Worm (Caenorhabditis elegans) whole organism, mixed stage, embryonic: ENCODE results near the gene lag-2.

Experiments
- M03D4.4 ChIP-seq: sonication (generic microtip); optimal IDR thresholded peaks from 2 replicates; lab custom pipeline; 2017; ENCODE audit warnings: mild to moderate bottlenecking, missing genetic modification characterization, missing compliant biosample characterization
- bed-3 ChIP-seq: fragments of 200-800 bp; sonication (Bioruptor generic); optimal IDR thresholded peaks from 3 replicates; lab custom pipeline; 2018; ENCODE audit warnings: mild to moderate bottlenecking, missing genetic modification characterization, moderate library complexity, missing compliant biosample characterization
- blmp-1 ChIP-seq: fragments of 150-350 bp; optimal IDR thresholded peaks from 2 replicates; lab custom pipeline; 2014; ENCODE audit warnings: missing biosample characterization, missing genetic modification characterization
- ceh-39 ChIP-seq: fragments of 150-350 bp; optimal IDR thresholded peaks from 2 replicates; lab custom pipeline; 2014; ENCODE audit warnings: missing biosample characterization, missing genetic modification characterization
- ceh-43 ChIP-seq: fragments of 200-800 bp; sonication (Bioruptor generic); optimal IDR thresholded peaks from 2 replicates; lab custom pipeline; 2018; ENCODE audit warnings: mild to moderate bottlenecking, missing genetic modification characterization, moderate library complexity, missing compliant biosample characterization
- ceh-83 ChIP-seq: fragments of 200-800 bp; sonication (Bioruptor generic); optimal IDR thresholded peaks from 2 replicates; lab custom pipeline; 2018; ENCODE audit warnings: mild to moderate bottlenecking, missing genetic modification characterization, missing compliant biosample characterization
- ces-1 ChIP-seq: fragments of 150-350 bp; optimal IDR thresholded peaks from 2 replicates; lab custom pipeline; 2014; ENCODE audit warnings: missing biosample characterization, missing genetic modification reagents, missing genetic modification characterization
- cnd-1 ChIP-seq: fragments of 200-800 bp; sonication (Bioruptor generic); optimal IDR thresholded peaks from 2 replicates; lab custom pipeline; 2018; ENCODE audit warnings: mild to moderate bottlenecking, missing genetic modification characterization, missing compliant biosample characterization
- drap-1 ChIP-seq: fragments of 200-800 bp; sonication (Bioruptor generic); optimal IDR thresholded peaks from 3 replicates; lab custom pipeline; 2018; ENCODE audit warnings: mild to moderate bottlenecking, missing genetic modification characterization, missing compliant biosample characterization
- elt-1 ChIP-seq: sonication (generic microtip); optimal IDR thresholded peaks from 2 replicates; lab custom pipeline; 2017; ENCODE audit warnings: missing genetic modification characterization, mild to moderate bottlenecking, missing compliant biosample characterization, antibody characterized with exemption, moderate library complexity, borderline replicate concordance; ENCODE audit not compliant: insufficient read depth
- elt-3 ChIP-seq: fragments of 150-350 bp; optimal IDR thresholded peaks from 2 replicates; lab custom pipeline; 2014; ENCODE audit warnings: missing biosample characterization, missing genetic modification characterization
- flh-1 ChIP-seq: fragments of 200-800 bp; sonication (Bioruptor generic); optimal IDR thresholded peaks from 2 replicates; lab custom pipeline; 2018; ENCODE audit warnings: mild to moderate bottlenecking, missing genetic modification characterization, moderate library complexity, missing compliant biosample characterization
- hlh-1 ChIP-seq: fragments of 150-350 bp; optimal IDR thresholded peaks from 2 replicates; lab custom pipeline; 2014; ENCODE audit warnings: missing biosample characterization, missing genetic modification reagents, missing genetic modification characterization
- lin-32 ChIP-seq: fragments of 200-800 bp; sonication (Bioruptor generic); optimal IDR thresholded peaks from 2 replicates; lab custom pipeline; 2018; ENCODE audit warnings: mild to moderate bottlenecking, missing genetic modification characterization, missing compliant biosample characterization
- lsy-2 ChIP-seq: fragments of 150-350 bp; optimal IDR thresholded peaks from 2 replicates; lab custom pipeline; 2014; ENCODE audit warnings: missing biosample characterization, missing genetic modification characterization
- mab-5 ChIP-seq: fragments of 150-350 bp; optimal IDR thresholded peaks from 2 replicates; lab custom pipeline; 2014; ENCODE audit warnings: missing biosample characterization, missing genetic modification characterization
- mep-1 ChIP-seq: fragments of 150-350 bp; optimal IDR thresholded peaks from 2 replicates; lab custom pipeline; 2017; ENCODE audit warnings: missing biosample characterization, missing genetic modification reagents, missing genetic modification characterization, inconsistent platforms
- mls-2 ChIP-seq: sonication (generic microtip); optimal IDR thresholded peaks from 2 replicates; lab custom pipeline; 2016; ENCODE audit warnings: mild to moderate bottlenecking, missing genetic modification characterization, moderate library complexity, missing compliant biosample characterization
- nhr-12 ChIP-seq: fragments of 150-350 bp; optimal IDR thresholded peaks from 2 replicates; lab custom pipeline; 2014; ENCODE audit warnings: missing biosample characterization, missing genetic modification characterization
- nhr-2 ChIP-seq: fragments of 150-350 bp; optimal IDR thresholded peaks from 2 replicates; lab custom pipeline; 2014; ENCODE audit warnings: missing biosample characterization, missing genetic modification characterization
- nhr-237 ChIP-seq: fragments of 150-350 bp; optimal IDR thresholded peaks from 2 replicates; lab custom pipeline; 2014; ENCODE audit warnings: missing biosample characterization, missing genetic modification characterization
- nhr-28 ChIP-seq: fragments of 150-350 bp; optimal IDR thresholded peaks from 2 replicates; lab custom pipeline; 2014; ENCODE audit warnings: missing biosample characterization, missing genetic modification characterization
- nhr-76 ChIP-seq: sonication (generic microtip); optimal IDR thresholded peaks from 2 replicates; lab custom pipeline; 2017; ENCODE audit warnings: missing biosample characterization, missing genetic modification characterization
- pha-4 ChIP-seq: fragments of 150-350 bp; optimal IDR thresholded peaks from 2 replicates; lab custom pipeline; 2018; ENCODE audit warnings: missing biosample characterization, missing genetic modification reagents, missing genetic modification characterization
- sem-2 ChIP-seq: fragments of 200-800 bp; sonication (Bioruptor generic); optimal IDR thresholded peaks from 2 replicates; lab custom pipeline; 2018; ENCODE audit warnings: mild to moderate bottlenecking, missing genetic modification characterization, missing compliant biosample characterization
- snpc-4 ChIP-seq: fragments of 150-350 bp; optimal IDR thresholded peaks from 2 replicates; lab custom pipeline; 2014; ENCODE audit warnings: missing biosample characterization, missing genetic modification characterization
- sptf-1 ChIP-seq: sonication (generic microtip); optimal IDR thresholded peaks from 2 replicates; lab custom pipeline; 2017; ENCODE audit warnings: mild to moderate bottlenecking, missing genetic modification characterization, moderate library complexity, missing compliant biosample characterization
- unc-39 ChIP-seq: fragments of 150-350 bp; optimal IDR thresholded peaks from 2 replicates; lab custom pipeline; 2014; ENCODE audit warnings: missing biosample characterization, missing genetic modification characterization
- unc-62 ChIP-seq: fragments of 150-350 bp; optimal IDR thresholded peaks from 2 replicates; lab custom pipeline; 2014; ENCODE audit warnings: missing biosample characterization, missing genetic modification reagents, missing genetic modification characterization
- zip-8 ChIP-seq: fragments of 150-350 bp; optimal IDR thresholded peaks from 2 replicates; lab custom pipeline; 2014; ENCODE audit warnings: missing biosample characterization, missing genetic modification characterization
- ztf-11 ChIP-seq: fragments of 150-350 bp; optimal IDR thresholded peaks from 2 replicates; lab custom pipeline; 2014; ENCODE audit warnings: missing biosample characterization, missing genetic modification characterization

The lag-2 gene

ce11 chrV:3210147-3210546 is 22.0 kb downstream of the lag-2 start, which contains the start of gene apx-1:
Gene apx-1, plus strand, starts transcription at chrV:3210196.
- no peak for TF ChIP-seq elt-3
- TF ChIP-seq ces-1 (GFP tag; lab: Kevin White, UChicago) = no peak
- no peak for TF ChIP-seq ceh-83
- TF ChIP-seq elt-1 = no peak
- TF ChIP-seq lsy-2 (tag; lab: Kevin White, UChicago) = no peak

ce11 chrV:3218604-3219003 is 30.5 kb downstream of the lag-2 start:
- no peak for TF ChIP-seq mls-2 (tag; lab: Kevin White, UChicago)
- TF ChIP-seq bed-3 (GFP tag; lab: Kevin White, UChicago) = no peak

ce11 chrV:3227373-3227772 is 39.2 kb downstream of the lag-2 start, which contains the start of gene K08D9.2:
Gene K08D9.2, plus strand, starts transcription at chrV:3227673.
- TF ChIP-seq drap-1 (GFP tag; lab: Kevin White, UChicago) (no peak), cnd-1 (tag; lab: Kevin White, UChicago) (no peak), mls-2 (tag; lab: Kevin White, UChicago) (no peak), lsy-2 (tag; lab: Kevin White, UChicago) (no peak), blmp-1 (no peak), ceh-39 (tag; lab: Kevin White, UChicago) (no peak), hlh-1 (tag; lab: Kevin White, UChicago) (no peak), sem-2 (GFP tag; lab: Kevin White, UChicago) (no peak), ceh-83 (no peak), nhr-2 (no peak), zip-8 (tag; lab: Kevin White, UChicago) (no peak), ztf-11 (tag; lab: Kevin White, UChicago) (no peak), nhr-12 (tag; lab: Kevin White, UChicago) (no peak), lin-32 (GFP tag; lab: Kevin White, UChicago) (no peak), flh-1 (GFP tag; lab: Kevin White, UChicago) (no peak), unc-62 (GFP tag; lab: Kevin White, UChicago) (no peak), elt-3 (no peak)

ce11 chrV:3230150-3230549 is 42.0 kb downstream of the lag-2 start:
- TF ChIP-seq snpc-4 (tag; lab: Kevin White, UChicago) = no peak
- TF ChIP-seq pha-4 (tag; lab: Kevin White, UChicago) = no peak
- no peak for TF ChIP-seq ceh-43
- no peak for TF ChIP-seq mab-5 (tag; lab: Kevin White, UChicago)
- no peak for TF ChIP-seq sptf-1 (tag; lab: Kevin White, UChicago)
- no peak for TF ChIP-seq nhr-76 (tag; lab: Kevin White, UChicago)
- TF ChIP-seq nhr-237 (tag; lab: Kevin White, UChicago) = no peak
- TF ChIP-seq lin-32 (GFP tag; lab: Kevin White, UChicago) = no peak
- TF ChIP-seq sem-2 (GFP tag; lab: Kevin White, UChicago) = no peak
- no peak for TF ChIP-seq unc-62 (GFP tag; lab: Kevin White, UChicago)
- TF ChIP-seq ceh-39 (tag; lab: Kevin White, UChicago) = no peak
- no peak for TF ChIP-seq M03D4.4 (tag; lab: Kevin White, UChicago)
- no peak for TF ChIP-seq mep-1 (tag; lab: Kevin White, UChicago)

DNA sequence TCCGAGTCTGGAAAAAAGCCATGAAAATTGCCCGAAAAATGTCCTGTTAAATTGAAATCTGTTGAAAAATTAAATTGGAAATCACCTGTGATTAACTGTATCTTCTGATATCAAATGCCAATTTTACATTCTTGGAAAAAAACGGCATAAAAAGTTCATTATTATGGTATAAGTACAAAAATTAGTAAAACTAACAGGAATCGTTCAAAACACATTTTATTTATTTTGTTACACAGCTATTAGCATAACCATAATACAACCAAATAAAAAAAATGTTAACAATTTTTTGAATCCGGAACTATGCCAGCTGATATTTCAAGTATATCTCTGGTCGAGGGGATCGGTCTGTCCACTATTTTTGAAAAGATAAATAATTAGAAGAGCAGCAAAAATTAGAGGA is 42.5 kb downstream of the lag-2 start, which contains the start of gene K08D9.10:
Gene K08D9.10 (plus strand): TSS at position 301 of the 400 bp plus-strand sequence.
- TF ChIP-seq unc-39 (tag; lab: Kevin White, UChicago) (no peak), flh-1 (GFP tag; lab: Kevin White, UChicago) (no peak), nhr-76 (tag; lab: Kevin White, UChicago) (no peak), ceh-43 (no peak), nhr-28 (tag; lab: Kevin White, UChicago) (no peak), mls-2 (tag; lab: Kevin White, UChicago) (no peak)

- TF ChIP-seq nhr-237 (tag; lab: Kevin White, UChicago) (no peak), unc-39 (tag; lab: Kevin White, UChicago) (no peak), lin-32 (GFP tag; lab: Kevin White, UChicago) (no peak), ceh-39 (tag; lab: Kevin White, UChicago) (no peak), elt-1 (no peak), blmp-1 (no peak), nhr-28 (tag; lab: Kevin White, UChicago) (no peak), mep-1 (tag; lab: Kevin White, UChicago) (no peak), snpc-4 (tag; lab: Kevin White, UChicago) (no peak), unc-62 (GFP tag; lab: Kevin White, UChicago) (no peak), M03D4.4 (tag; lab: Kevin White, UChicago) (no peak), nhr-76 (tag; lab: Kevin White, UChicago) (no peak), lsy-2 (tag; lab: Kevin White, UChicago) (no peak)
These were observed 46.7 kb downstream of the lag-2 start, which contains the start of gene K08D9.6 for ce11 chrV:3234887-3235286. Gene K08D9.6, minus strand, starts transcription at chrV:3234987.
